Fruit fly (Drosophila melanogaster) whole organism, embryonic: Measurements from ENCODE around the gene CG3748.

Experiments
- CG13894 ChIP-seq: fragments of 200-800 bp; sonication (Bioruptor generic); optimal IDR thresholded peaks from 3 replicates; lab custom pipeline; 2018; ENCODE audit warnings: missing biosample characterization, mild to moderate bottlenecking, missing genetic modification characterization, moderate library complexity
- CG2678 ChIP-seq: fragments of 200-800 bp; sonication (Bioruptor generic); optimal IDR thresholded peaks from 3 replicates; lab custom pipeline; 2019; ENCODE audit warnings: missing biosample characterization, mild to moderate bottlenecking, missing genetic modification characterization, moderate library complexity
- CG3838 ChIP-seq: fragments of 200-800 bp; sonication (Bioruptor generic); optimal IDR thresholded peaks from 3 replicates; lab custom pipeline; 2016; ENCODE audit warnings: missing biosample characterization, missing genetic modification characterization
- CG7987 ChIP-seq: fragments of 200-800 bp; sonication (Bioruptor generic); optimal IDR thresholded peaks from 2 replicates; lab custom pipeline; 2018; ENCODE audit warnings: missing biosample characterization, mild to moderate bottlenecking, missing genetic modification characterization, moderate library complexity
- CG8281 ChIP-seq: fragments of 200-800 bp; sonication (Bioruptor generic); optimal IDR thresholded peaks from 2 replicates; lab custom pipeline; 2018; ENCODE audit warnings: missing biosample characterization, mild to moderate bottlenecking, missing genetic modification characterization, moderate library complexity
- CG8290 ChIP-seq, 3 experiments: fragments of 200-800 bp; sonication (Bioruptor generic); optimal IDR thresholded peaks; 2 replicates each; lab custom pipeline; 2016 to 2019; ENCODE audit warnings: missing biosample characterization in 3 of 3, missing genetic modification characterization in 3 of 3, mild to moderate bottlenecking in 2 of 3, moderate library complexity in 1 of 3
- CG8359 ChIP-seq: fragments of 200-800 bp; sonication (Bioruptor generic); optimal IDR thresholded peaks from 2 replicates; lab custom pipeline; 2017; ENCODE audit warnings: missing biosample characterization, mild to moderate bottlenecking, missing genetic modification characterization, borderline replicate concordance
- CG8924 ChIP-seq: fragments of 200-800 bp; optimal IDR thresholded peaks from 3 replicates; lab custom pipeline; 2019; ENCODE audit warnings: missing biosample characterization, mild to moderate bottlenecking, missing genetic modification characterization, moderate library complexity
- E2f2 ChIP-seq: fragments of 200-800 bp; sonication (Bioruptor generic); IDR thresholded peaks from 2 replicates; pipeline ENCODE4 v1.3.6; 2022; ENCODE audit warnings: missing biosample characterization, missing genetic modification characterization
- GATAe ChIP-seq: fragments of 200-800 bp; sonication (Bioruptor generic); conservative IDR thresholded peaks from 2 replicates; pipeline ENCODE4 v1.3.6; 2022; ENCODE audit warnings: missing biosample characterization, missing genetic modification characterization
- Med ChIP-seq: fragments of 200-800 bp; sonication (Bioruptor generic); peaks from one replicate; lab custom pipeline; 2016; ENCODE audit warnings: missing biosample characterization, missing genetic modification characterization, mild to moderate bottlenecking, inconsistent platforms, moderate library complexity
- Mrtf ChIP-seq: fragments of 200-800 bp; sonication (Bioruptor generic); IDR thresholded peaks from 3 replicates; pipeline ENCODE4 v1.3.6; 2022; ENCODE audit warnings: missing biosample characterization, missing genetic modification characterization
- cwo ChIP-seq: fragments of 200-800 bp; sonication (Bioruptor generic); optimal IDR thresholded peaks from 3 replicates; lab custom pipeline; 2017; ENCODE audit warnings: missing biosample characterization, missing genetic modification characterization, mild to moderate bottlenecking, moderate library complexity, missing genetic modification reagents
- exex ChIP-seq: fragments of 200-800 bp; sonication (Bioruptor generic); optimal IDR thresholded peaks from 4 replicates; lab custom pipeline; 2018; ENCODE audit warnings: missing biosample characterization, mild to moderate bottlenecking, missing genetic modification characterization, moderate library complexity
- grn ChIP-seq: fragments of 200-800 bp; sonication (Bioruptor generic); optimal IDR thresholded peaks from 3 replicates; lab custom pipeline; 2017; ENCODE audit warnings: missing biosample characterization, missing genetic modification characterization
- lab ChIP-seq: fragments of 200-800 bp; sonication (Bioruptor generic); optimal IDR thresholded peaks from 3 replicates; lab custom pipeline; 2017; ENCODE audit warnings: missing biosample characterization, missing genetic modification characterization, mild to moderate bottlenecking, moderate library complexity, missing genetic modification reagents
- ranshi ChIP-seq: fragments of 200-800 bp; sonication (Bioruptor generic); IDR thresholded peaks from 2 replicates; pipeline ENCODE4 v1.3.6; 2022; ENCODE audit warnings: missing biosample characterization, missing genetic modification characterization
- sens-2 ChIP-seq: fragments of 200-800 bp; sonication (Bioruptor generic); IDR thresholded peaks from 2 replicates; pipeline ENCODE4 v1.3.6; 2022; ENCODE audit warnings: missing biosample characterization, missing genetic modification characterization

The CG3748 gene

dm6 chr2L:9388924-9389765 lies 46.5 kb downstream of the CG3748 start (continued):
- TF ChIP-seq lab (GFP tag; lab: Kevin White, UChicago) = peak; percentile 2
- TF ChIP-seq E2f2 (GFP tag; lab: Robert Waterston, UW) = peak; percentile 8; the same call in 1 of the 2 replicates
- no peak for TF ChIP-seq ranshi (GFP tag; lab: Robert Waterston, UW)
- peak; percentile 88 for TF ChIP-seq CG8281
- peak; percentile 63 for TF ChIP-seq grn (GFP tag; lab: Kevin White, UChicago)
- TF ChIP-seq CG13894 (tag; lab: Kevin White, UChicago) = peak; percentile 40
- no peak for TF ChIP-seq CG3838 (GFP tag; lab: Kevin White, UChicago)
- TF ChIP-seq CG2678 (tag; lab: Kevin White, UChicago) = peak; percentile 10
- no peak for TF ChIP-seq CG8924 (tag; lab: Kevin White, UChicago)
- peak; percentile 97 for TF ChIP-seq exex (tag; lab: Kevin White, UChicago)
- no peak for TF ChIP-seq CG8290 (GFP tag; optimal IDR thresholded peaks at IDR 0.05; lab: Kevin White, UChicago)
- TF ChIP-seq CG8290 (tag; optimal IDR thresholded peaks at IDR 0.05; lab: Kevin White, UChicago) = peak in 1 of 2 experiments; percentile 15
- TF ChIP-seq Mrtf (GFP tag; lab: Robert Waterston, UW) = no peak
- peak; percentile 62 for TF ChIP-seq GATAe (GFP tag; lab: Robert Waterston, UW)
- TF ChIP-seq sens-2 = no peak
- no peak for TF ChIP-seq CG7987 (GFP tag; lab: Kevin White, UChicago)
- peak; percentile 81 for TF ChIP-seq Med (GFP tag; lab: Kevin White, UChicago)
- TF ChIP-seq cwo (GFP tag; lab: Kevin White, UChicago) = peak; percentile 98

dm6 chr2L:9393284-9393683 lies 50.7 kb downstream of the CG3748 start:
- peak; percentile 94 for TF ChIP-seq CG8359 (GFP tag; lab: Kevin White, UChicago)
